Worm (Caenorhabditis elegans) whole organism, L4 larva: Measurements from ENCODE around the gene prk-1.
"Not testable (repeated sequence)": the region's sequence is repeated elsewhere in the genome, so short reads cannot be mapped to it uniquely, and the experiment has no call there.

Experiments
- Y75B8A.6 ChIP-seq: fragments of 200-800 bp; sonication (Bioruptor generic); IDR thresholded peaks from 2 replicates; pipeline ENCODE4 v1.3.6; 2022; ENCODE audit warnings: missing genetic modification reagents, missing genetic modification characterization, missing compliant biosample characterization
- dmd-9 ChIP-seq: fragments of 200-800 bp; sonication (Bioruptor generic); IDR thresholded peaks from 2 replicates; pipeline ENCODE4 v1.3.6; 2022; ENCODE audit warnings: missing genetic modification reagents, missing genetic modification characterization, missing compliant biosample characterization
- egl-27 ChIP-seq: sonication (generic microtip); optimal IDR thresholded peaks from 3 replicates; lab custom pipeline; 2017; ENCODE audit warnings: missing biosample characterization, missing genetic modification reagents, missing genetic modification characterization
- madf-5 ChIP-seq, 2 experiments: fragments of 200-800 bp; sonication (Bioruptor generic); IDR thresholded peaks; 2 replicates each; pipeline ENCODE4 v1.3.6; 2022; ENCODE audit warnings: missing compliant biosample characterization in 2 of 2, missing genetic modification characterization in 2 of 2
- mdl-1 ChIP-seq, 2 experiments: fragments of 150-350 bp in 1 of 2; sonication (generic microtip) in 1 of 2; optimal IDR thresholded peaks; 2 replicates each; lab custom pipeline; 2014 to 2017; ENCODE audit warnings: missing biosample characterization in 2 of 2, missing genetic modification characterization in 2 of 2
- mep-1 ChIP-seq: fragments of 150-350 bp; sonication (generic microtip); optimal IDR thresholded peaks from 3 replicates; lab custom pipeline; 2014; ENCODE audit warnings: missing biosample characterization, missing genetic modification characterization
- zag-1 ChIP-seq: fragments of 150-350 bp; optimal IDR thresholded peaks from 2 replicates; lab custom pipeline; 2014; ENCODE audit warnings: missing biosample characterization, missing genetic modification characterization

DNA sequence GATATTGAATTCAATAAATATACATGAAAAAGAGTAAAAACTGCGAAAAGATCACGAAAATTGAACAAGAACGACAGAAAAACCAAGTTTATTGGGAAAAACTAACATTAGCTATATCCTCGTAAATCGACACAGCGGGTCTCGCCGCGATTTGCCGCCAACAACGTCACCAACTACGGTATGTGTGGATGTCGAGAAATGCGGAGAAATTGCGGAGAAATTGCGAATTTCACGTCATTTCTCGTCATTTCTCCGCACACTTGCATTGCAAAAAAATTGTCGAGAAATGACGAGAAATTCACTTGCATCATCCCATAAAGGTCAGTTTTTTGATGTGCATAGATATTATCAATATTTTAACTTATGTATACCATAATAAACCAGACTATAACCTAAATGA, 4.8 kb upstream of the prk-1 start:
- TF ChIP-seq mep-1; dmd-9 (GFP tag; lab: Robert Waterston, UW); egl-27 (tag; lab: Kevin White, UChicago); Y75B8A.6 (GFP tag; lab: Robert Waterston, UW); madf-5 (GFP tag; IDR thresholded peaks at IDR 0.05; lab: Robert Waterston, UW); zag-1 (tag; lab: Kevin White, UChicago); mdl-1 (tag; optimal IDR thresholded peaks at IDR 0.05; lab: Kevin White, UChicago): not testable (repeated sequence)
